Fruit fly (Drosophila melanogaster) whole organism, prepupa: ENCODE data around the gene CG9953.

ENCODE experiments used
- Blimp-1 ChIP-seq: fragments of 200-800 bp; sonication (Bioruptor generic); optimal IDR thresholded peaks from 3 replicates; lab custom pipeline; 2017; ENCODE audit warnings: missing biosample characterization, missing genetic modification characterization, mild to moderate bottlenecking, moderate library complexity, missing genetic modification reagents
- CG10631 ChIP-seq: fragments of 200-800 bp; sonication (Bioruptor generic); optimal IDR thresholded peaks from 2 replicates; lab custom pipeline; 2016; ENCODE audit warnings: missing biosample characterization, missing genetic modification characterization
- CG11294 ChIP-seq: fragments of 200-800 bp; sonication (Bioruptor generic); IDR thresholded peaks from 2 replicates; pipeline ENCODE4 v1.3.6; 2022; ENCODE audit warnings: missing biosample characterization, missing genetic modification characterization
- CG1621 ChIP-seq: fragments of 200-800 bp; sonication (Bioruptor generic); optimal IDR thresholded peaks from 3 replicates; lab custom pipeline; 2018; ENCODE audit warnings: missing biosample characterization, mild to moderate bottlenecking, missing genetic modification characterization
- CG31627 ChIP-seq: fragments of 200-800 bp; sonication (Bioruptor generic); optimal IDR thresholded peaks from 3 replicates; lab custom pipeline; 2016; ENCODE audit warnings: missing biosample characterization, missing genetic modification characterization
- CG32006 ChIP-seq: fragments of 200-800 bp; sonication (Bioruptor generic); optimal IDR thresholded peaks from 3 replicates; lab custom pipeline; 2017; ENCODE audit warnings: missing biosample characterization, mild to moderate bottlenecking, missing genetic modification characterization
- CG34406 ChIP-seq: fragments of 200-800 bp; sonication (Bioruptor generic); optimal IDR thresholded peaks from 3 replicates; lab custom pipeline; 2016; ENCODE audit warnings: missing biosample characterization, missing genetic modification characterization
- CG3919 ChIP-seq: fragments of 200-800 bp; sonication (Bioruptor generic); optimal IDR thresholded peaks from 3 replicates; lab custom pipeline; 2016; ENCODE audit warnings: missing biosample characterization, missing genetic modification characterization
- CG4318 ChIP-seq: fragments of 200-800 bp; sonication (Bioruptor generic); optimal IDR thresholded peaks from 3 replicates; lab custom pipeline; 2017; ENCODE audit warnings: missing biosample characterization, mild to moderate bottlenecking, missing genetic modification characterization
- CG6276 ChIP-seq: fragments of 200-800 bp; sonication (Bioruptor generic); optimal IDR thresholded peaks from 2 replicates; lab custom pipeline; 2017; ENCODE audit warnings: missing biosample characterization, mild to moderate bottlenecking, missing genetic modification characterization
- CG6792 ChIP-seq: fragments of 200-800 bp; sonication (Bioruptor generic); optimal IDR thresholded peaks from 3 replicates; lab custom pipeline; 2016; ENCODE audit warnings: missing biosample characterization, missing genetic modification characterization
- CG6808 ChIP-seq: fragments of 200-800 bp; sonication (Bioruptor generic); optimal IDR thresholded peaks from 3 replicates; lab custom pipeline; 2017; ENCODE audit warnings: missing biosample characterization, missing genetic modification characterization, mild to moderate bottlenecking, moderate library complexity, missing genetic modification reagents
- CG6854 ChIP-seq: fragments of 200-800 bp; sonication (Bioruptor generic); optimal IDR thresholded peaks from 2 replicates; lab custom pipeline; 2017; ENCODE audit warnings: missing biosample characterization, mild to moderate bottlenecking, missing genetic modification characterization
- CG7368 ChIP-seq: fragments of 200-800 bp; sonication (Bioruptor generic); optimal IDR thresholded peaks from 3 replicates; lab custom pipeline; 2016; ENCODE audit warnings: missing biosample characterization, missing genetic modification characterization
- CG8119 ChIP-seq: fragments of 200-800 bp; sonication (Bioruptor generic); IDR thresholded peaks from 3 replicates; pipeline ENCODE4 v1.3.6; 2022; ENCODE audit warnings: missing biosample characterization, missing genetic modification characterization
- CG8319 ChIP-seq: fragments of 200-800 bp; sonication (Bioruptor generic); optimal IDR thresholded peaks from 3 replicates; lab custom pipeline; 2016; ENCODE audit warnings: missing biosample characterization, missing genetic modification characterization
- CG9139 ChIP-seq: fragments of 200-800 bp; sonication (Bioruptor generic); optimal IDR thresholded peaks from 3 replicates; lab custom pipeline; 2017; ENCODE audit warnings: missing biosample characterization, mild to moderate bottlenecking, missing genetic modification characterization
- Eip78C ChIP-seq: fragments of 200-800 bp; sonication (Bioruptor generic); peaks from one replicate; lab custom pipeline; 2016; ENCODE audit warnings: missing biosample characterization, missing genetic modification characterization
- Eip93F ChIP-seq: fragments of 200-800 bp; sonication (Bioruptor generic); optimal IDR thresholded peaks from 2 replicates; lab custom pipeline; 2016; ENCODE audit warnings: missing biosample characterization, mild to moderate bottlenecking, missing genetic modification characterization
- Ets21C ChIP-seq: fragments of 200-800 bp; sonication (Bioruptor generic); optimal IDR thresholded peaks from 3 replicates; lab custom pipeline; 2016; ENCODE audit warnings: missing biosample characterization, missing genetic modification characterization
- Ets96B ChIP-seq: fragments of 200-800 bp; optimal IDR thresholded peaks from 2 replicates; lab custom pipeline; 2019; ENCODE audit warnings: missing biosample characterization, mild to moderate bottlenecking, missing genetic modification characterization, moderate library complexity
- Gug ChIP-seq: fragments of 200-800 bp; sonication (Bioruptor generic); IDR thresholded peaks from 2 replicates; pipeline ENCODE4 v1.3.6; 2022; ENCODE audit warnings: missing biosample characterization, missing genetic modification characterization
- Hr38 ChIP-seq: sonication (Bioruptor generic); optimal IDR thresholded peaks from 2 replicates; lab custom pipeline; 2016; ENCODE audit warnings: missing biosample characterization, missing genetic modification characterization
- Hr39 ChIP-seq: fragments of 200-800 bp; sonication (Bioruptor generic); optimal IDR thresholded peaks from 2 replicates; lab custom pipeline; 2016; ENCODE audit warnings: missing biosample characterization, missing genetic modification characterization
- Lpt ChIP-seq: fragments of 200-800 bp; sonication (Bioruptor generic); optimal IDR thresholded peaks from 3 replicates; lab custom pipeline; 2016; ENCODE audit warnings: missing biosample characterization, missing genetic modification characterization
- Met ChIP-seq: fragments of 200-800 bp; sonication (Bioruptor generic); optimal IDR thresholded peaks from 3 replicates; lab custom pipeline; 2016; ENCODE audit warnings: missing biosample characterization, missing genetic modification characterization
- OdsH ChIP-seq: fragments of 200-800 bp; sonication (Bioruptor generic); optimal IDR thresholded peaks from 3 replicates; lab custom pipeline; 2016; ENCODE audit warnings: missing biosample characterization, missing genetic modification characterization
- Smox ChIP-seq: fragments of 200-800 bp; sonication (Bioruptor generic); optimal IDR thresholded peaks from 3 replicates; lab custom pipeline; 2016; ENCODE audit warnings: missing biosample characterization, missing genetic modification characterization
- Sox102F ChIP-seq: fragments of 200-800 bp; sonication (Bioruptor generic); optimal IDR thresholded peaks from 2 replicates; lab custom pipeline; 2016; ENCODE audit warnings: missing biosample characterization, mild to moderate bottlenecking, missing genetic modification characterization
- Sox14 ChIP-seq: fragments of 200-800 bp; sonication (Bioruptor generic); optimal IDR thresholded peaks from 3 replicates; lab custom pipeline; 2016; ENCODE audit warnings: missing biosample characterization, missing genetic modification characterization
- Sox15 ChIP-seq: fragments of 200-800 bp; sonication (Bioruptor generic); optimal IDR thresholded peaks from 3 replicates; lab custom pipeline; 2016; ENCODE audit warnings: missing biosample characterization, missing genetic modification characterization
- achi ChIP-seq: fragments of 200-800 bp; sonication (Bioruptor generic); optimal IDR thresholded peaks from 3 replicates; lab custom pipeline; 2016; ENCODE audit warnings: missing biosample characterization, missing genetic modification characterization
- cyc ChIP-seq: fragments of 200-800 bp; sonication (Bioruptor generic); optimal IDR thresholded peaks from 3 replicates; lab custom pipeline; 2016; ENCODE audit warnings: missing biosample characterization, missing genetic modification characterization
- dac ChIP-seq: fragments of 200-800 bp; sonication (Bioruptor generic); optimal IDR thresholded peaks from 2 replicates; lab custom pipeline; 2017; ENCODE audit warnings: missing biosample characterization, mild to moderate bottlenecking, missing genetic modification characterization
- eg ChIP-seq: fragments of 200-800 bp; sonication (Bioruptor generic); IDR thresholded peaks from 3 replicates; pipeline ENCODE4 v1.3.6; 2022; ENCODE audit warnings: missing biosample characterization, missing genetic modification characterization
- esn ChIP-seq: fragments of 200-800 bp; sonication (Bioruptor generic); optimal IDR thresholded peaks from 2 replicates; lab custom pipeline; 2016; ENCODE audit warnings: missing biosample characterization, mild to moderate bottlenecking, missing genetic modification characterization, moderate library complexity
- fd59A ChIP-seq: fragments of 200-800 bp; sonication (Bioruptor generic); optimal IDR thresholded peaks from 2 replicates; lab custom pipeline; 2017; ENCODE audit warnings: missing biosample characterization, mild to moderate bottlenecking, missing genetic modification characterization, missing genetic modification reagents
- fd85E ChIP-seq: fragments of 200-800 bp; sonication (Bioruptor generic); optimal IDR thresholded peaks from 3 replicates; lab custom pipeline; 2016; ENCODE audit warnings: missing biosample characterization, missing genetic modification characterization
- fkh ChIP-seq: fragments of 200-800 bp; sonication (Bioruptor generic); optimal IDR thresholded peaks from 3 replicates; lab custom pipeline; 2017; ENCODE audit warnings: missing biosample characterization, mild to moderate bottlenecking, missing genetic modification characterization, moderate library complexity
- lz ChIP-seq: fragments of 200-800 bp; sonication (Bioruptor generic); optimal IDR thresholded peaks from 3 replicates; lab custom pipeline; 2016; ENCODE audit warnings: missing biosample characterization, missing genetic modification characterization
- pdm3 ChIP-seq: fragments of 200-800 bp; sonication (Bioruptor generic); optimal IDR thresholded peaks from 3 replicates; lab custom pipeline; 2016; ENCODE audit warnings: missing biosample characterization, missing genetic modification characterization
- spab ChIP-seq: fragments of 200-800 bp; sonication (Bioruptor generic); optimal IDR thresholded peaks from 2 replicates; lab custom pipeline; 2017; ENCODE audit warnings: missing biosample characterization, mild to moderate bottlenecking, missing genetic modification characterization, missing genetic modification reagents
- ss ChIP-seq, 2 experiments: fragments of 200-800 bp; sonication (Bioruptor generic); optimal IDR thresholded peaks; 2 replicates in 1 of 2; 3 replicates in 1 of 2; lab custom pipeline; 2017 to 2018; ENCODE audit warnings: mild to moderate bottlenecking in 2 of 2, missing biosample characterization in 2 of 2, missing genetic modification characterization in 2 of 2, moderate library complexity in 1 of 2
- svp ChIP-seq: fragments of 200-800 bp; sonication (Bioruptor generic); peaks from one replicate; lab custom pipeline; 2016; ENCODE audit warnings: missing biosample characterization, missing genetic modification characterization
- topi ChIP-seq: fragments of 200-800 bp; sonication (Bioruptor generic); optimal IDR thresholded peaks from 3 replicates; lab custom pipeline; 2016; ENCODE audit warnings: missing biosample characterization, missing genetic modification characterization
- vri ChIP-seq: fragments of 200-800 bp; sonication (Bioruptor generic); optimal IDR thresholded peaks from 3 replicates; lab custom pipeline; 2016; ENCODE audit warnings: missing biosample characterization, mild to moderate bottlenecking, missing genetic modification characterization

The CG9953 gene

dm6 chr3L:6975875-6976274 is 6.4 kb downstream of the CG9953 start (continued):
- TF ChIP-seq CG6276, result no peak
- TF ChIP-seq, all 60 proteins: peak for 3

- TF ChIP-seq Smox (GFP tag; lab: Kevin White, UChicago) (no peak), CG34406 (GFP tag; lab: Kevin White, UChicago) (no peak), Eip78C (GFP tag; lab: Kevin White, UChicago) (peak; percentile 44), topi (no peak), Eip93F (no peak), eg (GFP tag; lab: Robert Waterston, UW) (no peak), svp (GFP tag; lab: Kevin White, UChicago) (peak; percentile 84), Gug (GFP tag; lab: Robert Waterston, UW) (no peak), vri (peak; percentile 17), lz (GFP tag; lab: Kevin White, UChicago) (no peak), Sox102F (GFP tag; lab: Kevin White, UChicago) (no peak), CG4318 (no peak), CG8119 (GFP tag; lab: Robert Waterston, UW) (no peak), Sox15 (GFP tag; lab: Kevin White, UChicago) (no peak), fkh (peak; percentile 48), ss (GFP tag; optimal IDR thresholded peaks at IDR 0.05; lab: Kevin White, UChicago) (no peak), CG6792 (GFP tag; lab: Kevin White, UChicago) (no peak), Met (GFP tag; lab: Kevin White, UChicago) (no peak), cyc (GFP tag; lab: Kevin White, UChicago) (no peak), Blimp-1 (GFP tag; lab: Kevin White, UChicago) (no peak), fd59A (GFP tag; lab: Kevin White, UChicago) (no peak), Sox14 (GFP tag; lab: Kevin White, UChicago) (no peak)
Measured at dm6 chr3L:6976601-6977140, 7.2 kb downstream of the CG9953 start.

dm6 chr3L:6977391-6977790 is 7.9 kb downstream of the CG9953 start:
- TF ChIP-seq vri (peak; percentile 13), CG6792 (GFP tag; lab: Kevin White, UChicago) (peak; percentile 58), fd85E (GFP tag; lab: Kevin White, UChicago) (no peak), achi (GFP tag; lab: Kevin White, UChicago) (peak; percentile 77), CG8319 (GFP tag; lab: Kevin White, UChicago) (peak; percentile 29), CG1621 (tag; lab: Kevin White, UChicago) (peak; percentile 22), Blimp-1 (GFP tag; lab: Kevin White, UChicago) (peak; percentile 31), Ets96B (tag; lab: Kevin White, UChicago) (peak; percentile 56), CG11294 (GFP tag; lab: Robert Waterston, UW) (peak; percentile 67), fd59A (GFP tag; lab: Kevin White, UChicago) (peak; percentile 7), Smox (GFP tag; lab: Kevin White, UChicago) (peak; percentile 47), CG6276 (peak; percentile 55), lz (GFP tag; lab: Kevin White, UChicago) (peak; percentile 36), OdsH (GFP tag; lab: Kevin White, UChicago) (peak; percentile 78), CG32006 (GFP tag; lab: Kevin White, UChicago) (peak; percentile 79), esn (GFP tag; lab: Kevin White, UChicago) (peak; percentile 63), CG7368 (peak; percentile 21), Hr39 (GFP tag; lab: Kevin White, UChicago) (peak; percentile 20), topi (peak; percentile 57), Ets21C (GFP tag; lab: Kevin White, UChicago) (peak; percentile 28), CG6854 (GFP tag; lab: Kevin White, UChicago) (peak; percentile 34), spab (GFP tag; lab: Kevin White, UChicago) (peak; percentile 21), Met (GFP tag; lab: Kevin White, UChicago) (peak; percentile 67), Sox14 (GFP tag; lab: Kevin White, UChicago) (peak; percentile 17), CG9139 (no peak), Lpt (GFP tag; lab: Kevin White, UChicago) (peak; percentile 79), dac (peak; percentile 10), CG3919 (GFP tag; lab: Kevin White, UChicago) (peak; percentile 73), CG6808 (GFP tag; lab: Kevin White, UChicago) (peak; percentile 50), CG10631 (peak; percentile 75), Sox15 (GFP tag; lab: Kevin White, UChicago) (peak; percentile 13), pdm3 (peak; percentile 41), Eip93F (no peak), CG31627 (GFP tag; lab: Kevin White, UChicago) (peak; percentile 17), ss (GFP tag; optimal IDR thresholded peaks at IDR 0.05; lab: Kevin White, UChicago) (peak; percentile 52 to 61), Hr38 (GFP tag; lab: Kevin White, UChicago) (no peak), Eip78C (GFP tag; lab: Kevin White, UChicago) (peak; percentile 88)
